Worm (Caenorhabditis elegans): ENCODE measurements around the gene fbxa-222.
"Not testable (repeated sequence)": the region's sequence is repeated elsewhere in the genome, so short reads cannot be mapped to it uniquely, and the experiment has no call there.

Gene fbxa-222

DNA sequence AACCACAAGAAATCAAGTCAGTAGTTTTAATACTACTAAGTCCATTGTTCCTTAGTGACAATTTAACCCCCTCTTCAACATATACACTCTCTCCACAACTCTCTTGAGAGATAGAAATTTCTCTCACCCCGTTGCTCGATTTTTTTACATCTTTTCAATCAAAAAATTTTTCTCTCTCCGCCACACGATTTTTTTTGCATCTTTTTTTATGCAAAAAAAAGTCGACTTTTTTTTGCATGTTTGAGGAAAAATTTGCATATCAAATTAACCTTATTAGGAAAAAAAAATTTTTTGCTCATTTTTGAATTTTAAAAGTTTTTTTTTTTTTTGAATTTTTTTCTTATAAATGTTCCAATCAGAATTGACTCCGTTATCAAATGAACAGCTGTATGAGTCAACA, 29.7 kb downstream of the fbxa-222 start:
- TF ChIP-seq unc-55 (GFP tag; optimal IDR thresholded peaks at IDR 0.05) (peak; percentile 25), C34F6.9 (tag; optimal IDR thresholded peaks at IDR 0.05) (peak; percentile 1), lin-13 (GFP tag; optimal IDR thresholded peaks at IDR 0.05) (peak; percentile 20), lsy-2 (tag; optimal IDR thresholded peaks at IDR 0.05) (peak in 1 of 2 experiments; percentile 21), R02D3.7 (tag; optimal IDR thresholded peaks at IDR 0.05) (no peak)

DNA sequence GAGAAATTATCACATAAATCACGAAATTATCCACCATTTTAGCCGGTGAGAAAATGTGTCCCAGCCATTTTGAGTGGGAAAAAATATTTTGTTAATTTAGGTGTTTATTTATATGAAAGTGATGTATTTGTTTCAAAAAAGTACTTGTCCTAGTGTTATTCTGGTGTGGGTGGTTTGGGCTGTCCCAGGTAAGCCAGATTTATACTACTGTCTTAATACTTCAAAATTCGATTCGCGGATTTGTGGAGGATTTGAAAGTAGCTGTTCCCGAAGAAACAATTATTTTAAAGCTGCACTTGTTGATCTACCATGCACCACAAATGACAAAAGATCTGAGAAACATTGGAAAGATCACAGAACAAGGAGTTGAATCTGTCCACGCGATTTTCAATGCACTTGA, 30.6 kb downstream of the fbxa-222 start, which contains the start of gene Y73B3A.11:
Gene Y73B3A.11 (plus strand): TSS at position 301 of the 400 bp plus-strand sequence.
- TF ChIP-seq nhr-23 (tag; optimal IDR thresholded peaks at IDR 0.05), result no peak
- no peak for TF ChIP-seq sma-9 (GFP tag; optimal IDR thresholded peaks at IDR 0.05)
- no peak for TF ChIP-seq sma-9 (tag; optimal IDR thresholded peaks at IDR 0.05)
- TF ChIP-seq nhr-12 (tag; optimal IDR thresholded peaks at IDR 0.05), result no peak
- TF ChIP-seq blmp-1 (tag; optimal IDR thresholded peaks at IDR 0.05; ENCODE audit: insufficient read depth), result no peak
- no peak for TF ChIP-seq nhr-237 (tag; optimal IDR thresholded peaks at IDR 0.05)
- TF ChIP-seq R02D3.7 (tag; optimal IDR thresholded peaks at IDR 0.05), result no peak
- TF ChIP-seq aly-2 (tag; optimal IDR thresholded peaks at IDR 0.05), result no peak
- no peak for TF ChIP-seq unc-55 (GFP tag; optimal IDR thresholded peaks at IDR 0.05)
- no peak for TF ChIP-seq lsy-2 (tag; optimal IDR thresholded peaks at IDR 0.05)
- no peak for TF ChIP-seq ZK546.5 (tag; optimal IDR thresholded peaks at IDR 0.05)
- TF ChIP-seq peb-1 (tag; optimal IDR thresholded peaks at IDR 0.05), result no peak
- TF ChIP-seq alr-1 (tag; optimal IDR thresholded peaks at IDR 0.05), result no peak
- no peak for TF ChIP-seq ama-1 (optimal IDR thresholded peaks at IDR 0.05)
- TF ChIP-seq sma-3 (GFP tag; optimal IDR thresholded peaks at IDR 0.05), result no peak
- no peak for TF ChIP-seq nhr-6 (tag; optimal IDR thresholded peaks at IDR 0.05)

DNA sequence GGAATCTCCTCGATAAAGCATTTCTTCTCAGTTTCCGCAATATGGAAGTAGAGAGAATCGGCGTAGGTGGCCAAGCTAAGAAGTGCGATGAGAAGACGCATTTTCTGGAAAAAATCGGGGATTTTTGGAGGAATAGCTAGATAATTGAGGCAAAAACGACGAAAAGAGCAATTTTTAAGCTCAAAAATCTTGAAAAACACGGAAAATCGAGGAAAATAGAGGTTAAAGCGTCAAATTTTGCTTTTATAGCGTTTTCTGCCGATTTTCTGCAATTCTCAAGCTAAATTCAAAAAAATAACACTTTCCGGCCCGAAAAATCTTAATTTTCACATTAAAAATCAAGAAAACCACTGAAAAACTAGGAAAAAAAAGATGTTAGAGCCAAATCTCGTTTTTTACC, 45.9 kb downstream of the fbxa-222 start, which contains the start of gene tmed-12:
Gene tmed-12 (minus strand): TSS at position 101 of the 400 bp plus-strand sequence.
- not testable (repeated sequence) for TF ChIP-seq ztf-4, nhr-12, F13H6.1 (tag; optimal IDR thresholded peaks at IDR 0.05)
